Fruit fly (Drosophila melanogaster) whole organism, embryonic: ENCODE measurements around the gene CG5641.

Experiments used
- CG11456 ChIP-seq: fragments of 200-800 bp; sonication (Bioruptor generic); IDR thresholded peaks from 3 replicates; pipeline ENCODE4 v1.3.6; 2022; ENCODE audit warnings: missing biosample characterization, missing genetic modification characterization
- CG12219 ChIP-seq: fragments of 200-800 bp; sonication (Bioruptor generic); optimal IDR thresholded peaks from 3 replicates; lab custom pipeline; 2018; ENCODE audit warnings: missing biosample characterization, mild to moderate bottlenecking, missing genetic modification characterization
- CG12299 ChIP-seq: fragments of 200-800 bp; sonication (Bioruptor generic); optimal IDR thresholded peaks from 2 replicates; lab custom pipeline; 2018; ENCODE audit warnings: missing biosample characterization, mild to moderate bottlenecking, missing genetic modification characterization
- CG13296 ChIP-seq: fragments of 200-800 bp; sonication (Bioruptor generic); optimal IDR thresholded peaks from 3 replicates; lab custom pipeline; 2018; ENCODE audit warnings: missing biosample characterization, mild to moderate bottlenecking, missing genetic modification characterization
- CG14667 ChIP-seq: fragments of 200-800 bp; sonication (Bioruptor generic); IDR thresholded peaks from 2 replicates; pipeline ENCODE4 v1.3.6; 2022; ENCODE audit warnings: missing biosample characterization, missing genetic modification characterization
- CG1529 ChIP-seq: fragments of 200-800 bp; sonication (Bioruptor generic); optimal IDR thresholded peaks from 3 replicates; lab custom pipeline; 2018; ENCODE audit warnings: missing biosample characterization, missing genetic modification characterization
- CG15601 ChIP-seq: fragments of 200-800 bp; sonication (Bioruptor generic); optimal IDR thresholded peaks from 3 replicates; lab custom pipeline; 2019; ENCODE audit warnings: missing biosample characterization, mild to moderate bottlenecking, missing genetic modification characterization, moderate library complexity
- CG2116 ChIP-seq: fragments of 200-800 bp; sonication (Bioruptor generic); optimal IDR thresholded peaks from 3 replicates; lab custom pipeline; 2018; ENCODE audit warnings: missing biosample characterization, mild to moderate bottlenecking, missing genetic modification characterization
- CG32532 ChIP-seq: fragments of 200-800 bp; sonication (Bioruptor generic); IDR thresholded peaks from 2 replicates; pipeline ENCODE4 v1.3.6; 2022; ENCODE audit warnings: missing biosample characterization, missing genetic modification characterization
- CG33213 ChIP-seq: fragments of 200-800 bp; sonication (Bioruptor generic); optimal IDR thresholded peaks from 3 replicates; lab custom pipeline; 2016; ENCODE audit warnings: missing biosample characterization, missing genetic modification characterization
- CG34376 ChIP-seq: fragments of 200-800 bp; sonication (Bioruptor generic); optimal IDR thresholded peaks from 2 replicates; lab custom pipeline; 2018; ENCODE audit warnings: missing biosample characterization, mild to moderate bottlenecking, missing genetic modification characterization
- CG8290 ChIP-seq, 3 experiments: fragments of 200-800 bp; sonication (Bioruptor generic); optimal IDR thresholded peaks; 2 replicates each; lab custom pipeline; 2016 to 2019; ENCODE audit warnings: missing biosample characterization in 3 of 3, missing genetic modification characterization in 3 of 3, mild to moderate bottlenecking in 2 of 3, moderate library complexity in 1 of 3
- CG9727 ChIP-seq: fragments of 200-800 bp; sonication (Bioruptor generic); optimal IDR thresholded peaks from 3 replicates; lab custom pipeline; 2017; ENCODE audit warnings: missing biosample characterization, mild to moderate bottlenecking, missing genetic modification characterization
- CkIIα-i1 ChIP-seq: fragments of 200-800 bp; sonication (Bioruptor generic); IDR thresholded peaks from 2 replicates; pipeline ENCODE4 v1.3.6; 2022; ENCODE audit warnings: missing biosample characterization, missing genetic modification characterization
- D19A ChIP-seq: fragments of 200-800 bp; optimal IDR thresholded peaks from 3 replicates; lab custom pipeline; 2019; ENCODE audit warnings: missing biosample characterization, mild to moderate bottlenecking, missing genetic modification characterization, moderate library complexity
- D19B ChIP-seq: fragments of 200-800 bp; sonication (Bioruptor generic); optimal IDR thresholded peaks from 2 replicates; lab custom pipeline; 2017; ENCODE audit warnings: missing biosample characterization, mild to moderate bottlenecking, missing genetic modification characterization
- Deaf1 ChIP-seq: fragments of 200-800 bp; optimal IDR thresholded peaks from 3 replicates; lab custom pipeline; 2019; ENCODE audit warnings: missing biosample characterization, mild to moderate bottlenecking, missing genetic modification characterization, moderate library complexity
- Drgx ChIP-seq: fragments of 200-800 bp; sonication (Bioruptor generic); IDR thresholded peaks from 2 replicates; pipeline ENCODE4 v1.3.6; 2022; ENCODE audit warnings: missing biosample characterization, missing genetic modification characterization
- HLH4C ChIP-seq: fragments of 200-800 bp; sonication (Bioruptor generic); IDR thresholded peaks from 3 replicates; pipeline ENCODE4 v1.3.6; 2022; ENCODE audit warnings: missing biosample characterization, missing genetic modification characterization; ENCODE audit not compliant: partially characterized antibody
- Hr51 ChIP-seq, 2 experiments: fragments of 200-800 bp; sonication (Bioruptor generic); optimal IDR thresholded peaks; 2 replicates in 1 of 2; 3 replicates in 1 of 2; lab custom pipeline; 2016 to 2018; ENCODE audit warnings: missing biosample characterization in 2 of 2, missing genetic modification characterization in 2 of 2, mild to moderate bottlenecking in 1 of 2, moderate library complexity in 1 of 2
- Hr78 ChIP-seq, 2 experiments: fragments of 200-800 bp in 1 of 2; fragments of >200 bp in 1 of 2; sonication (Bioruptor generic) in 1 of 2; optimal IDR thresholded peaks; 2 replicates each; lab custom pipeline; 2017 to 2019; ENCODE audit warnings: missing biosample characterization in 2 of 2, missing genetic modification characterization in 2 of 2, mild to moderate bottlenecking in 1 of 2, moderate library complexity in 1 of 2
- NFAT ChIP-seq: fragments of 200-800 bp; sonication (Bioruptor generic); IDR thresholded peaks from 2 replicates; pipeline ENCODE4 v1.3.6; 2022; ENCODE audit warnings: missing biosample characterization, missing genetic modification characterization
- NK7.1 ChIP-seq: fragments of 200-800 bp; sonication (Bioruptor generic); optimal IDR thresholded peaks from 3 replicates; lab custom pipeline; 2016; ENCODE audit warnings: missing biosample characterization, missing genetic modification characterization
- Neu2 ChIP-seq: fragments of 200-800 bp; sonication (Bioruptor generic); optimal IDR thresholded peaks from 3 replicates; lab custom pipeline; 2016; ENCODE audit warnings: missing biosample characterization, missing genetic modification characterization, borderline replicate concordance
- Oli ChIP-seq: fragments of 200-800 bp; sonication (Bioruptor generic); optimal IDR thresholded peaks from 2 replicates; lab custom pipeline; 2018; ENCODE audit warnings: missing biosample characterization, mild to moderate bottlenecking, missing genetic modification characterization, moderate library complexity
- Taf1 ChIP-seq: fragments of 200-800 bp; sonication (Bioruptor generic); IDR thresholded peaks from 2 replicates; pipeline ENCODE4 v1.3.6; 2022; ENCODE audit warnings: missing biosample characterization, missing genetic modification characterization
- bab2 ChIP-seq: fragments of 200-800 bp; sonication (Bioruptor generic); optimal IDR thresholded peaks from 2 replicates; lab custom pipeline; 2016; ENCODE audit warnings: missing biosample characterization, missing genetic modification characterization
- bbx ChIP-seq: fragments of 200-800 bp; sonication (Bioruptor generic); IDR thresholded peaks from 2 replicates; pipeline ENCODE4 v1.3.6; 2022; ENCODE audit warnings: missing biosample characterization, missing genetic modification characterization; ENCODE audit not compliant: partially characterized antibody
- dpn ChIP-seq, 2 experiments: fragments of 200-800 bp; sonication (Bioruptor generic); optimal IDR thresholded peaks; 3 replicates each; lab custom pipeline; 2016; ENCODE audit warnings: missing biosample characterization in 2 of 2, missing genetic modification characterization in 2 of 2
- emc ChIP-seq: fragments of 200-800 bp; sonication (Bioruptor generic); optimal IDR thresholded peaks from 2 replicates; lab custom pipeline; 2016; ENCODE audit warnings: missing biosample characterization, missing genetic modification characterization
- grau ChIP-seq: fragments of 200-800 bp; optimal IDR thresholded peaks from 3 replicates; lab custom pipeline; 2019; ENCODE audit warnings: missing biosample characterization, mild to moderate bottlenecking, missing genetic modification characterization, moderate library complexity
- hbn ChIP-seq: fragments of 200-800 bp; sonication (Bioruptor generic); IDR thresholded peaks from 2 replicates; pipeline ENCODE4 v1.3.6; 2022; ENCODE audit warnings: missing biosample characterization, missing genetic modification characterization; ENCODE audit not compliant: partially characterized antibody
- ind ChIP-seq: fragments of 200-800 bp; sonication (Bioruptor generic); optimal IDR thresholded peaks from 3 replicates; lab custom pipeline; 2016; ENCODE audit warnings: missing biosample characterization, missing genetic modification characterization
- jing ChIP-seq: fragments of 200-800 bp; sonication (Bioruptor generic); optimal IDR thresholded peaks from 2 replicates; lab custom pipeline; 2018; ENCODE audit warnings: missing biosample characterization, mild to moderate bottlenecking, missing genetic modification characterization
- lbe ChIP-seq: fragments of 200-800 bp; sonication (Bioruptor generic); optimal IDR thresholded peaks from 2 replicates; lab custom pipeline; 2016; ENCODE audit warnings: missing biosample characterization, mild to moderate bottlenecking, missing genetic modification characterization
- lilli ChIP-seq: fragments of 200-800 bp; sonication (Bioruptor generic); optimal IDR thresholded peaks from 3 replicates; lab custom pipeline; 2016; ENCODE audit warnings: missing biosample characterization, missing genetic modification characterization
- pfk ChIP-seq: fragments of 200-800 bp; sonication (Bioruptor generic); optimal IDR thresholded peaks from 2 replicates; lab custom pipeline; 2018; ENCODE audit warnings: missing biosample characterization, mild to moderate bottlenecking, missing genetic modification characterization, moderate library complexity
- pzg ChIP-seq: fragments of 200-800 bp; sonication (Bioruptor generic); optimal IDR thresholded peaks from 3 replicates; lab custom pipeline; 2018; ENCODE audit warnings: missing biosample characterization, mild to moderate bottlenecking, missing genetic modification characterization, moderate library complexity
- sqz ChIP-seq: fragments of 200-800 bp; sonication (Bioruptor generic); optimal IDR thresholded peaks from 3 replicates; lab custom pipeline; 2018; ENCODE audit warnings: missing biosample characterization, mild to moderate bottlenecking, missing genetic modification characterization
- ssp ChIP-seq: fragments of 200-800 bp; sonication (Bioruptor generic); IDR thresholded peaks from 2 replicates; pipeline ENCODE4 v1.3.6; 2022; ENCODE audit warnings: missing biosample characterization, missing genetic modification characterization
- stc ChIP-seq: fragments of 200-800 bp; sonication (Bioruptor generic); IDR thresholded peaks from 2 replicates; pipeline ENCODE4 v1.3.6; 2022; ENCODE audit warnings: missing biosample characterization, missing genetic modification characterization
- tll ChIP-seq, 2 experiments: fragments of 200-800 bp in 1 of 2; fragments of >200 bp in 1 of 2; sonication (Bioruptor generic) in 1 of 2; optimal IDR thresholded peaks; 2 replicates each; lab custom pipeline; 2017 to 2019; ENCODE audit warnings: missing biosample characterization in 2 of 2, missing genetic modification characterization in 2 of 2, mild to moderate bottlenecking in 1 of 2, moderate library complexity in 1 of 2
- usp ChIP-seq: fragments of >200 bp; optimal IDR thresholded peaks from 2 replicates; lab custom pipeline; 2017; ENCODE audit warnings: missing biosample characterization, missing genetic modification characterization
- vnd ChIP-seq: fragments of 200-800 bp; sonication (Bioruptor generic); IDR thresholded peaks from 3 replicates; pipeline ENCODE4 v1.3.6; 2022; ENCODE audit warnings: missing biosample characterization, missing genetic modification characterization; ENCODE audit not compliant: partially characterized antibody
- vvl ChIP-seq: fragments of 200-800 bp; sonication (Bioruptor generic); IDR thresholded peaks from 2 replicates; pipeline ENCODE4 v1.3.6; 2022; ENCODE audit warnings: missing biosample characterization, missing genetic modification characterization
- z ChIP-seq: fragments of 200-800 bp; sonication (Bioruptor generic); IDR thresholded peaks from 3 replicates; pipeline ENCODE4 v1.3.6; 2022; ENCODE audit warnings: missing biosample characterization, missing genetic modification characterization

Gene CG5641

DNA sequence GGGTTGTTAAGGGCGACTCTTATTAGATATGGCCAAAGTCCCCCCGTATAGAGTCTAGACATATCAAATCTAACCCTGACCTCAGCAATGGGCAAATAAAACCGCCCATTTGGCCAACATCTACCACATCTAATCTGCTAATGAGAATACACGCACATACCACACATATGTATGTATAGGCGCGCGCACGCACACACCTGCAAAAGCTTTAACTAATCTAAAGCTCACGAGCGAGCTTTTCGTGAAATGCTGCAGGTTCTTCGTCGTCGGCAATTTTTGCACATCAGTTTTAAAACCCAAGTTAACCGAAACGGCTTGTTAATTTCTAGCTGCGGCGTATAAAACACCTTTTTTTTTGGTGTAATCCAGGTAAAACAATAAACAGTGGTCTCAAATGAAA, 14.7 kb upstream of the CG5641 start (continued):
- TF ChIP-seq Taf1 (GFP tag; lab: Robert Waterston, UW) (no peak), CG1529 (GFP tag; lab: Kevin White, UChicago) (no peak), CG11456 (GFP tag; lab: Robert Waterston, UW) (no peak), z (GFP tag; lab: Robert Waterston, UW) (no peak), vnd (GFP tag; lab: Robert Waterston, UW) (no peak), bbx (0 out of 2 replicates have a peak, but pooled peaks have one; percentile 6), ssp (GFP tag; lab: Robert Waterston, UW) (no peak), bab2 (GFP tag; lab: Kevin White, UChicago) (no peak), HLH4C (GFP tag; lab: Robert Waterston, UW) (0 out of 3 replicates have a peak, but pooled peaks have one; percentile 19), emc (GFP tag; lab: Kevin White, UChicago) (no peak), CG33213 (GFP tag; lab: Kevin White, UChicago) (no peak), CG34376 (GFP tag; lab: Kevin White, UChicago) (peak; percentile 63), Deaf1 (tag; lab: Kevin White, UChicago) (peak; percentile 60), Hr51 (GFP tag; optimal IDR thresholded peaks at IDR 0.05; lab: Kevin White, UChicago) (no peak), CG2116 (GFP tag; lab: Kevin White, UChicago) (no peak), CG8290 (GFP tag; optimal IDR thresholded peaks at IDR 0.05; lab: Kevin White, UChicago) (no peak), CG8290 (tag; optimal IDR thresholded peaks at IDR 0.05; lab: Kevin White, UChicago) (peak in 1 of 2 experiments; percentile 28), NK7.1 (no peak)
- TF ChIP-seq, all 482 proteins: peak for 25

DNA sequence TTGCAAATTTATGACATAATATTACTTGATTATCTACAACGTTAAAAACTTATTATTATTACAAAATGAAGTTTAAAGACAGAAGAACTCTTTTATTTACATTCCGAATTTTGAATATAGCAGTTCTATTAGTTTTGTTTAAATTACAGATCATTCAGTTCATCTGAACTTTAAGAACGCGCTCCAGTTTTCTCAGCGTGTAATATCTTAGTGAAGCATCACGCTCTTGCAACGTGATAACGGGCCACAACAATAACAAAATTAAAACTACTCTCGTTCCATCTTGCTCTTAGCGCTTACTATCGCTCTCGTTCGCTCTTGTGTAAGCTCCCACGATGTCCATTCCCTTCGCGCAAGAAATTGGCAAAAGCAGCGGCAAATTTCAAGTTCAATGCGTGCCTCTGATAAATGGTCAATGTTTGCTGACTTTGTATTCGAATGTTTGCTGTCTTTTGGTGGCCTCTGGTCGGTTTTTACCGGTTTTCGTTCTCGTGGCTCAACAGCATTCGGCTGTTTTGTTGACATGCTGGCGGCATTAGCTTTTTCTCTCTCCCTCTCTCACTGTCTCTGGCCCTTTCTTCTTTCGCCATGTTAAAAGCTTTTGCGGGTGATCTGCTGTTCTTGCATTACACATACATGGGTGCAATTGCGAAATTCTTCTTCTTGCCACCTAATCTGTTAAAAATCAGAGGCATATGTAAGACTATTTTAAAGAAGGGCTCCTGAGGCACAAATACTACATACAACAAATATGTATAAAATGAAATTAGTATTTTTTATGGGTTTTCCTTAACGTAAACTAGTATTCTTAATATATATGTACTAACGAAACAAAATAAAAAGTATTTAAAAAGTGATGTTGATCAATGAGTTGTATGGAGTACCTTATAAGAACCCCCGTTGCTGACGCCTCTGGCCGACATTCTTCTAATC, 13.8 kb upstream of the CG5641 start:
- TF ChIP-seq CG12299 (tag; lab: Kevin White, UChicago) (no peak), CG12219 (GFP tag; lab: Kevin White, UChicago) (no peak), jing (GFP tag; lab: Kevin White, UChicago) (no peak), CG2116 (GFP tag; lab: Kevin White, UChicago) (no peak), sqz (GFP tag; lab: Kevin White, UChicago) (no peak), CG9727 (GFP tag; lab: Kevin White, UChicago) (peak; percentile 44), Hr51 (GFP tag; optimal IDR thresholded peaks at IDR 0.05; lab: Kevin White, UChicago) (peak in 1 of 2 experiments; percentile 63), CG14667 (GFP tag; lab: Robert Waterston, UW) (no peak), NK7.1 (no peak), NFAT (no peak), usp (GFP tag; lab: Kevin White, UChicago) (no peak), Neu2 (no peak), Drgx (GFP tag; lab: Robert Waterston, UW) (peak; percentile 55), CG15601 (no peak), CkIIα-i1 (no peak), Hr78 (GFP tag; optimal IDR thresholded peaks at IDR 0.05; lab: Kevin White, UChicago) (peak in 1 of 2 experiments; percentile 21), pzg (GFP tag; lab: Kevin White, UChicago) (no peak), lbe (GFP tag; lab: Kevin White, UChicago) (peak; percentile 67), CG32532 (GFP tag; lab: Robert Waterston, UW) (peak; percentile 45), lilli (GFP tag; lab: Kevin White, UChicago) (peak; percentile 56), D19B (GFP tag; lab: Kevin White, UChicago) (peak; percentile 23), hbn (GFP tag; lab: Robert Waterston, UW) (no peak), ind (peak; percentile 39), dpn (GFP tag; optimal IDR thresholded peaks at IDR 0.05; lab: Kevin White, UChicago) (no peak), grau (peak; percentile 64), pfk (GFP tag; lab: Kevin White, UChicago) (no peak), tll (GFP tag; optimal IDR thresholded peaks at IDR 0.05; lab: Kevin White, UChicago) (no peak), Oli (tag; lab: Kevin White, UChicago) (peak; percentile 29), CG13296 (GFP tag; lab: Kevin White, UChicago) (peak; percentile 9), stc (0 out of 2 replicates have a peak, but pooled peaks have one; percentile 24), D19A (tag; lab: Kevin White, UChicago) (no peak), vvl (no peak)
